Fruit fly (Drosophila melanogaster): ENCODE data around the gene CG8064.

dm6 chr3R:18295262-18295944 lies 11.9 kb downstream of the CG8064 start:
- no peak for TF ChIP-seq CG5180 (GFP tag; optimal IDR thresholded peaks at IDR 0.05)
- TF ChIP-seq CG6175 (GFP tag; IDR thresholded peaks at IDR 0.05): no peak
- TF ChIP-seq CG11504 (tag; optimal IDR thresholded peaks at IDR 0.05): no peak
- no peak for TF ChIP-seq seq (GFP tag; IDR thresholded peaks at IDR 0.05)
- no peak for TF ChIP-seq Atf-2 (GFP tag; optimal IDR thresholded peaks at IDR 0.05)
- no peak for TF ChIP-seq pzg (GFP tag; optimal IDR thresholded peaks at IDR 0.05)
- no peak for TF ChIP-seq Blimp-1 (GFP tag; optimal IDR thresholded peaks at IDR 0.05)
- no peak for TF ChIP-seq Sry-β (GFP tag; optimal IDR thresholded peaks at IDR 0.05)
- TF ChIP-seq lbe (GFP tag; optimal IDR thresholded peaks at IDR 0.05): no peak
- TF ChIP-seq unpg (GFP tag; optimal IDR thresholded peaks at IDR 0.05): peak; percentile 1
- TF ChIP-seq pita (GFP tag; optimal IDR thresholded peaks at IDR 0.05): no peak
- no peak for TF ChIP-seq esg (GFP tag; conservative IDR thresholded peaks at IDR 0.05)
- TF ChIP-seq Asciz (GFP tag; optimal IDR thresholded peaks at IDR 0.05): no peak
- no peak for TF ChIP-seq CG8388 (GFP tag; optimal IDR thresholded peaks at IDR 0.05)

All from whole organism, embryonic.